Worm (Caenorhabditis elegans): ENCODE measurements around the gene txdc-17.

Gene txdc-17

DNA sequence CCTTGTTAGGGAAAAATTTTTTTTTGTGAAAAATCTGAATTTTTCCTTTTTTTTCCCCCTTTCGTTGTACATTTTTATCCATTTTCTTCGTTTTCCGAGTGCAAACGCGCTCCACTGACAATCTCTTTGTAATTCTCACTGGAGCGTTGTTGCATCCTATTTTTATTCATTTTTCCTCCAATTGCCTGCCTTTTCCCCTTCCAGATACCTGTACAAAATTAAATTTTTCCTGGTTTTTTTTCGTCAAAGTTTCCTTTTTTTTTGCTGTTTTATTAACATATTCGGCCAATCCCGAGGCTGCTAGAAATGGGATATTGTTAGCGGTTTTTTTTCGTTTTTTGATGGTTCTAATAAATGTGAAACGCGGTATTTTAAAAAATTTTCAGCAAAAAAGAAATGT is 23.1 kb upstream of the txdc-17 start:
- TF ChIP-seq tbx-2 (tag; optimal IDR thresholded peaks at IDR 0.05) (no peak), dmd-4 (tag; optimal IDR thresholded peaks at IDR 0.05; ENCODE audit: borderline replicate concordance) (no peak)

ce11 chrIII:2814919-2815554 is 19.4 kb upstream of the txdc-17 start, which contains the start of gene tufm-1:
Gene tufm-1, minus strand, starts transcription at chrIII:2814969.
- TF ChIP-seq elt-2 (tag; optimal IDR thresholded peaks at IDR 0.05): peak; percentile 61
- peak; percentile 19 for TF ChIP-seq ceh-31 (tag; optimal IDR thresholded peaks at IDR 0.05)
- TF ChIP-seq unc-42 (tag; optimal IDR thresholded peaks at IDR 0.05): peak; percentile 80
- TF ChIP-seq nfya-1 (tag; optimal IDR thresholded peaks at IDR 0.05): peak; percentile 61
- TF ChIP-seq T23F11.4 (GFP tag; optimal IDR thresholded peaks at IDR 0.05): no peak

- TF ChIP-seq unc-55 (GFP tag; optimal IDR thresholded peaks at IDR 0.05): no peak
- TF ChIP-seq ceh-48 (tag; optimal IDR thresholded peaks at IDR 0.05): peak; percentile 8
- peak; percentile 89 for TF ChIP-seq nfya-1 (tag; optimal IDR thresholded peaks at IDR 0.05)
Observed at ce11 chrIII:2816205-2816923, 18.1 kb upstream of the txdc-17 start.

- TF ChIP-seq fkh-6 (tag; optimal IDR thresholded peaks at IDR 0.05): no peak
- TF ChIP-seq nfya-1 (tag; optimal IDR thresholded peaks at IDR 0.05): peak; percentile 71
Observed at ce11 chrIII:2817847-2818246, 16.6 kb upstream of the txdc-17 start.

DNA sequence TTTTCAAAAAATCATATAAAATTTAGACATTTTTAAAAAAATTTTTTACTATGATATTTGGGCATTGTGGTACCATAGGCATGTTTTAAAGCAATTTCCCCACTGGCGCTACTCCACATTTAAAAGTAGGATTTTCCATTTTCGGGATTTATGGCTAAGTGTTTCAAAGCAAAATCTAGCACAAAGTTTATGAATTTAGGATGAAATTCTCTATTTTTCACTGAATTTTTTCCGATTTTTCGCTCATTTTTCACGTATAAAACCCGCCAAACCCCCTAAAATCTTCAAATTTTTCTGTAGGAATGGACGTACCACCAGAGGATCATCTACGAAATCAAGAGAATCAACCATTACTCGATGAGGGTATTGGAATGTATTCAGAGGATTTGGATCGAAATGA is 15.5 kb upstream of the txdc-17 start, which contains the start of gene pipp-4P:
TSS of gene pipp-4P (plus strand) at position 301 of the 400 bp plus-strand sequence.
- TF ChIP-seq rnt-1 (tag; optimal IDR thresholded peaks at IDR 0.05): no peak
- no peak for TF ChIP-seq che-1 (tag; optimal IDR thresholded peaks at IDR 0.05)
- no peak for TF ChIP-seq C38D4.7 (GFP tag; optimal IDR thresholded peaks at IDR 0.05)
- no peak for TF ChIP-seq sox-4 (tag; optimal IDR thresholded peaks at IDR 0.05)
- TF ChIP-seq ztf-16 (tag; optimal IDR thresholded peaks at IDR 0.05): no peak
- no peak for TF ChIP-seq ceh-34 (tag; optimal IDR thresholded peaks at IDR 0.05)
- no peak for TF ChIP-seq pag-3 (tag; optimal IDR thresholded peaks at IDR 0.05; ENCODE audit: borderline replicate concordance)
- TF ChIP-seq tbx-2 (tag; optimal IDR thresholded peaks at IDR 0.05): no peak
- no peak for TF ChIP-seq ceh-22 (tag; optimal IDR thresholded peaks at IDR 0.05)
- no peak for TF ChIP-seq npax-4 (tag; optimal IDR thresholded peaks at IDR 0.05)
- no peak for TF ChIP-seq ahr-1 (tag; optimal IDR thresholded peaks at IDR 0.05)
- TF ChIP-seq ceh-24 (tag; optimal IDR thresholded peaks at IDR 0.05): no peak
- TF ChIP-seq ceh-45 (GFP tag; IDR thresholded peaks at IDR 0.05): no peak

DNA sequence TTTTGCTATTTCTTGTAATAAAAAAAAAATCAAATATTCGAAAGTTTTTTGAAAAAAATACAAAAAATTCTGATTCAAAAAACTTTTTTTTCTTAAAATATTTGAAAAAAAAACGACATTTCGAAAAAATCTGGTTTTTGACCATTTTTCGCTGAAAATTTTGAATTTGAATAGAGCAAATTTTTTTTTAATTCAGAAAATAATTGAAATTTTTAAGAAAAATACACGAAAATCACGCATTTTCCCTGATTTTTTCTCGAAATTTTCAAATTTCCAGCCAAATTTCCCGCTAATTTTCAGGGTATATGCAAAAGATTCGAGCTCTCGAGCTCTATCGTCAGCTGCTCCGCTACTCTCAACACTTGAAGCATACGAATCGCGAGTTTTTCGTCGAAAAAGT is 7.7 kb upstream of the txdc-17 start, which contains the start of gene Y71H2AM.1:
TSS of gene Y71H2AM.1 (plus strand) at position 301 of the 400 bp plus-strand sequence.
- TF ChIP-seq hlh-13 (GFP tag; optimal IDR thresholded peaks at IDR 0.05) (no peak), tbx-2 (tag; optimal IDR thresholded peaks at IDR 0.05) (no peak)

DNA sequence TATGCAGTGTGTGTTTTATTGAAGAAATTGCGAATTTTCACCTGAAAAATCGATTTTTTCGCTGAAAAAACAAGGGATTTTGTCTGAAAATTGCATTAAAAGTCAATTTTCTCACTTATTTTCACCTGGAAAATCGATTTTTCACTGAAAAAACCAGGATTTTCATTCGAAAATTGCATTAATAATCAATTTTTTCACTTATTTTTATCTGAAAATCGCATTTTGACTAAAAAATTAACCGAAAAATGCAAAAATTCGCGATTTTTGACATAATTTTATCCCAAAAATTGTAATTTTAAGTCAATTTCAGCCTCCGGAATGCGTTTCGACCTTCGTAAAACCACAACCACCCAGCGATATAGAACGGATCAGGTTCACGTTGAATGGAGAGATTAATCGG is 2.0 kb upstream of the txdc-17 start, which contains the start of gene Y71H2AM.29:
TSS of gene Y71H2AM.29 (plus strand) at position 301 of the 400 bp plus-strand sequence.
- TF ChIP-seq ceh-48 (tag; optimal IDR thresholded peaks at IDR 0.05) (no peak), pax-1 (tag; optimal IDR thresholded peaks at IDR 0.05) (no peak), pha-2 (tag; optimal IDR thresholded peaks at IDR 0.05) (no peak), ahr-1 (tag; optimal IDR thresholded peaks at IDR 0.05) (no peak), ceh-18 (tag; optimal IDR thresholded peaks at IDR 0.05) (no peak)
